Fruit fly (Drosophila melanogaster): ENCODE results near the gene ais.

The ais gene

DNA sequence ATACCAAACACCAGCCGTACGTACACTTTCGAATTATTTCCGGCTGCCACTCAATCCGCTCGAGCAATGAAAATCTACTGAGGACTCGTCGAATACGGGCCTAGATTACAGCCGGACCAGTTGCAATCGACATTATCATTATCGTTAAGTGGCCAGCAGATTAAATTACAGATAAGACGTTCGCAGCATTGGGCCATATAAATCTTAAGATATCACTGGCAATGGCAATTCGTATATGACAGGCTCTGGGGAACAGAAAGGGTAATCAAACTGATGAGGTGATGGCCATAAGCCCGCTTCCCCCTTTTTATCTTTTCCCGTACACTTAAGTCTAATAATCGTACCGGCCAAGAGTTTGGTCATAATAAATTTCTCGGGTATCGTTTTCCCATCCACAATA is 9.5 kb upstream of the ais start, which contains the start of gene Cln3 (continued):
- TF ChIP-seq Blimp-1 (GFP tag; optimal IDR thresholded peaks at IDR 0.05) (no peak), NfI (GFP tag; optimal IDR thresholded peaks at IDR 0.05) (no peak), org-1 (GFP tag; optimal IDR thresholded peaks at IDR 0.05) (no peak), oc (tag; optimal IDR thresholded peaks at IDR 0.05) (no peak), HLHmδ (GFP tag; optimal IDR thresholded peaks at IDR 0.05) (no peak), Fer1 (GFP tag; optimal IDR thresholded peaks at IDR 0.05) (no peak), Dp (GFP tag; optimal IDR thresholded peaks at IDR 0.05) (no peak), grau (tag; optimal IDR thresholded peaks at IDR 0.05) (no peak), Hey (tag; optimal IDR thresholded peaks at IDR 0.05) (peak; percentile 9), Jarid2 (GFP tag; optimal IDR thresholded peaks at IDR 0.05) (no peak), sisA (GFP tag; IDR thresholded peaks at IDR 0.05) (no peak), CG10462 (GFP tag; optimal IDR thresholded peaks at IDR 0.05) (no peak), Eip74EF (GFP tag; optimal IDR thresholded peaks at IDR 0.05) (no peak), NK7.1 (GFP tag; optimal IDR thresholded peaks at IDR 0.05) (no peak), Rfx (GFP tag; IDR thresholded peaks at IDR 0.05) (peak; percentile 16; the same call in 1 of the 2 replicates), ase (GFP tag; IDR thresholded peaks at IDR 0.05) (no peak), gce (GFP tag; IDR thresholded peaks at IDR 0.05) (no peak), CG3407 (GFP tag; optimal IDR thresholded peaks at IDR 0.05) (no peak), CG14441 (GFP tag; IDR thresholded peaks at IDR 0.05) (no peak), slbo (GFP tag; IDR thresholded peaks at IDR 0.05) (no peak), fd64A (GFP tag; optimal IDR thresholded peaks at IDR 0.05) (no peak), CG18764 (GFP tag; optimal IDR thresholded peaks at IDR 0.05) (no peak), run (tag; optimal IDR thresholded peaks at IDR 0.05) (no peak), Hand (GFP tag; optimal IDR thresholded peaks at IDR 0.05) (peak; percentile 16), Fer3 (tag; optimal IDR thresholded peaks at IDR 0.05) (no peak), Mes4 (GFP tag; optimal IDR thresholded peaks at IDR 0.05) (no peak), CG15514 (GFP tag; optimal IDR thresholded peaks at IDR 0.05) (peak; percentile 10), CG18599 (GFP tag; optimal IDR thresholded peaks at IDR 0.05) (peak; percentile 20), Spps (tag; optimal IDR thresholded peaks at IDR 0.05) (no peak), btn (GFP tag; optimal IDR thresholded peaks at IDR 0.05) (no peak), CG1233 (GFP tag; optimal IDR thresholded peaks at IDR 0.05) (no peak), Meics (GFP tag; optimal IDR thresholded peaks at IDR 0.05) (no peak)

DNA sequence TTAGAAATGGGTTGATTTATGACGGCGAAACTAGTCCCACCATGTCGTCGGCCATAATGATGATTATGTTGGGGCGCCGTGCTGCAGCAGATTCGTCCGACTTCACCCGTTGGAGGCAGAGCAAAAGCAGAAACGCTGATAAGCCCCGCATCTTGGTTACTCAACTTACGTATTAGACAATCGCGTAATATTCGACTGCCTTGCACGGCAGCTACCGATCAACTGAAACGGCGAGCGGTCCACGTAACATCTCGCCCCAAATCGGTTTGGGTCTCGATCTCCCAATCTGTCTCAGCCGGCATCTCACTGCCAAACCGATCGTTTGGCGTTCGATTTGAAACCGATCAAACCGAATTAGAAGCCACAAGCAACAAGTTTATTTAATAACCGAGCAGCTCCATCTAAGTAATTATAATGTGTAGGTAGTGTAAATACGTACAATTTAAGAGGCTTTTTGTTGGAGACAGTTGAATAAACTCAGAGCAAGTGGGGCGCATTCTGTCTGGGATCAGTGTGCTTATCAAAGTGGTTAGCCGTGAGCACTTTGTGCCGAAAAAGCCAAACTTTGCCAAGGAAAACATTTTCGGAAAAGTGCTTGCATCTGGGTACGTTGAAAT is 4.2 kb upstream of the ais start, which contains the start of gene CG32191:
CG32191 (minus strand) TSS at position 550 of the 617 bp plus-strand sequence.
- TF ChIP-seq ftz-f1 (GFP tag; optimal IDR thresholded peaks at IDR 0.05) (no peak), CG9215 (GFP tag; IDR thresholded peaks at IDR 0.05) (no peak), CG7987 (GFP tag; optimal IDR thresholded peaks at IDR 0.05) (peak; percentile 27), CG10366 (GFP tag; IDR thresholded peaks at IDR 0.05) (no peak), mirr (GFP tag; optimal IDR thresholded peaks at IDR 0.05) (peak; percentile 44), bbx (GFP tag; IDR thresholded peaks at IDR 0.05; ENCODE audit: partially characterized antibody) (no peak), slbo (GFP tag; IDR thresholded peaks at IDR 0.05) (no peak), kni (GFP tag; optimal IDR thresholded peaks at IDR 0.05) (no peak), NK7.1 (GFP tag; optimal IDR thresholded peaks at IDR 0.05) (no peak), CG9876 (GFP tag; optimal IDR thresholded peaks at IDR 0.05) (no peak), CG10147 (GFP tag; optimal IDR thresholded peaks at IDR 0.05) (no peak), Atf-2 (GFP tag; optimal IDR thresholded peaks at IDR 0.05) (no peak), CG15514 (GFP tag; optimal IDR thresholded peaks at IDR 0.05) (peak; percentile 48), CG14860 (GFP tag; IDR thresholded peaks at IDR 0.05; ENCODE audit: partially characterized antibody) (no peak), ERR (GFP tag; optimal IDR thresholded peaks at IDR 0.05) (no peak), wek (GFP tag; optimal IDR thresholded peaks at IDR 0.05) (no peak), ind (GFP tag; optimal IDR thresholded peaks at IDR 0.05) (no peak), vfl (GFP tag; optimal IDR thresholded peaks at IDR 0.05) (no peak), TFAM (GFP tag; optimal IDR thresholded peaks at IDR 0.05) (no peak), lov (optimal IDR thresholded peaks at IDR 0.05) (no peak), lov (GFP tag; IDR thresholded peaks at IDR 0.05) (no peak), CG11695 (GFP tag; IDR thresholded peaks at IDR 0.05) (0 out of 3 replicates have a peak, but pooled peaks have one; percentile 11)

Data from whole organism, embryonic.